Fruit fly (Drosophila melanogaster): ENCODE results near the gene CG31088.

CG31088 gene

dm6 chr3R:15975170-15975569 lies 24.4 kb upstream of the CG31088 start:
- no peak for TF ChIP-seq CG31627 (GFP tag; optimal IDR thresholded peaks at IDR 0.05)
- TF ChIP-seq cyc (GFP tag; optimal IDR thresholded peaks at IDR 0.05) = no peak
- TF ChIP-seq Met (GFP tag; optimal IDR thresholded peaks at IDR 0.05) = no peak
- TF ChIP-seq Eip93F (GFP tag; optimal IDR thresholded peaks at IDR 0.05) = no peak

dm6 chr3R:15974235-15974634 lies 23.5 kb upstream of the CG31088 start:
- peak; percentile 77 for TF ChIP-seq fd59A (GFP tag; optimal IDR thresholded peaks at IDR 0.05)
- peak; percentile 94 for TF ChIP-seq Eip78C (GFP tag)
- TF ChIP-seq dsx (GFP tag; optimal IDR thresholded peaks at IDR 0.05; ENCODE audit: poor library complexity, severe bottlenecking) = no peak
- TF ChIP-seq acj6 (GFP tag; optimal IDR thresholded peaks at IDR 0.05) = peak; percentile 88
- peak; percentile 78 for TF ChIP-seq CG11762 (GFP tag; optimal IDR thresholded peaks at IDR 0.05; ENCODE audit: insufficient read depth)
- peak; percentile 87 for TF ChIP-seq pdm3 (GFP tag; optimal IDR thresholded peaks at IDR 0.05)
- TF ChIP-seq CG10631 (GFP tag; optimal IDR thresholded peaks at IDR 0.05) = peak; percentile 74
- TF ChIP-seq fkh (GFP tag; optimal IDR thresholded peaks at IDR 0.05) = no peak
- TF ChIP-seq CG6163 (GFP tag; IDR thresholded peaks at IDR 0.05) = no peak
- no peak for TF ChIP-seq CG9139 (GFP tag; optimal IDR thresholded peaks at IDR 0.05)
- TF ChIP-seq Ets21C (GFP tag; optimal IDR thresholded peaks at IDR 0.05) = peak; percentile 72
- TF ChIP-seq Blimp-1 (GFP tag; optimal IDR thresholded peaks at IDR 0.05) = peak; percentile 29
- no peak for TF ChIP-seq CG10669 (GFP tag; optimal IDR thresholded peaks at IDR 0.05)
- peak; percentile 14 for TF ChIP-seq fd85E (GFP tag; optimal IDR thresholded peaks at IDR 0.05)
- TF ChIP-seq CG6792 (GFP tag; optimal IDR thresholded peaks at IDR 0.05) = peak; percentile 80
- peak; percentile 79 for TF ChIP-seq Met (GFP tag; optimal IDR thresholded peaks at IDR 0.05)
- TF ChIP-seq Sox15 (GFP tag; optimal IDR thresholded peaks at IDR 0.05) = peak; percentile 74
- TF ChIP-seq Sox102F (GFP tag; optimal IDR thresholded peaks at IDR 0.05) = peak; percentile 78
- TF ChIP-seq CG6808 (GFP tag; optimal IDR thresholded peaks at IDR 0.05) = peak; percentile 61
- TF ChIP-seq CG34406 (GFP tag; optimal IDR thresholded peaks at IDR 0.05) = peak; percentile 78
- TF ChIP-seq Sox14 (GFP tag; optimal IDR thresholded peaks at IDR 0.05) = peak; percentile 83
- peak; percentile 59 for TF ChIP-seq CG7368 (GFP tag; optimal IDR thresholded peaks at IDR 0.05)
- peak; percentile 90 for TF ChIP-seq net (GFP tag; optimal IDR thresholded peaks at IDR 0.05)
- TF ChIP-seq CG11902 (GFP tag; optimal IDR thresholded peaks at IDR 0.05) = peak; percentile 51
- TF ChIP-seq dac (GFP tag; optimal IDR thresholded peaks at IDR 0.05) = peak; percentile 76
- TF ChIP-seq CG8319 (GFP tag; optimal IDR thresholded peaks at IDR 0.05) = peak; percentile 49
- peak; percentile 78 for TF ChIP-seq esn (GFP tag; optimal IDR thresholded peaks at IDR 0.05)
- peak; percentile 89 for TF ChIP-seq OdsH (GFP tag; optimal IDR thresholded peaks at IDR 0.05)
- no peak for TF ChIP-seq CG15336 (GFP tag; IDR thresholded peaks at IDR 0.05)
- peak; percentile 73 for TF ChIP-seq cyc (GFP tag; optimal IDR thresholded peaks at IDR 0.05)
- TF ChIP-seq Hr4 (GFP tag; optimal IDR thresholded peaks at IDR 0.05) = peak; percentile 90
- no peak for TF ChIP-seq CG1621 (tag; optimal IDR thresholded peaks at IDR 0.05)
- peak; percentile 74 for TF ChIP-seq CG8632 (GFP tag; optimal IDR thresholded peaks at IDR 0.05)
- peak; percentile 82 for TF ChIP-seq Hr39 (GFP tag; optimal IDR thresholded peaks at IDR 0.05)
- no peak for TF ChIP-seq eg (GFP tag; IDR thresholded peaks at IDR 0.05)
- peak; percentile 83 for TF ChIP-seq CG3919 (GFP tag; optimal IDR thresholded peaks at IDR 0.05)
- TF ChIP-seq Ets96B (tag; optimal IDR thresholded peaks at IDR 0.05) = peak; percentile 77
- peak; percentile 84 for TF ChIP-seq CG31627 (GFP tag; optimal IDR thresholded peaks at IDR 0.05)
- peak; percentile 75 for TF ChIP-seq CG4318 (GFP tag; optimal IDR thresholded peaks at IDR 0.05)
- TF ChIP-seq vri (GFP tag; optimal IDR thresholded peaks at IDR 0.05) = peak; percentile 84
- peak; percentile 55 for TF ChIP-seq svp (GFP tag)
- peak; percentile 86 for TF ChIP-seq CG6276 (GFP tag; optimal IDR thresholded peaks at IDR 0.05)
- peak; percentile 86 for TF ChIP-seq achi (GFP tag; optimal IDR thresholded peaks at IDR 0.05)
- peak; percentile 79 for TF ChIP-seq Eip75B (GFP tag; optimal IDR thresholded peaks at IDR 0.05)
- TF ChIP-seq CG16779 (tag; optimal IDR thresholded peaks at IDR 0.05) = peak; percentile 40
- TF ChIP-seq lz (GFP tag; optimal IDR thresholded peaks at IDR 0.05) = peak; percentile 70
- peak; percentile 66 for TF ChIP-seq CG3032 (tag; optimal IDR thresholded peaks at IDR 0.05)
- peak in 1 of 2 experiments; percentile 57 for TF ChIP-seq ss (GFP tag; optimal IDR thresholded peaks at IDR 0.05)
- no peak for TF ChIP-seq Eip93F (GFP tag; optimal IDR thresholded peaks at IDR 0.05)
